Worm (Caenorhabditis elegans): ENCODE measurements around the gene catp-8.
"Not testable (repeated sequence)": the region's sequence is repeated elsewhere in the genome, so short reads cannot be mapped to it uniquely, and the experiment has no call there.

The catp-8 gene

ce11 chrIV:11497312-11497711 is 18.3 kb upstream of the catp-8 start:
- TF ChIP-seq madf-6 (GFP tag; IDR thresholded peaks at IDR 0.05) (peak; percentile 55; the same call in 1 of the 2 replicates), rcor-1 (GFP tag; IDR thresholded peaks at IDR 0.05) (0 out of 2 replicates have a peak, but pooled peaks have one; percentile 6), rpc-1 (tag; optimal IDR thresholded peaks at IDR 0.05) (peak; percentile 58), tbp1 (GFP tag; optimal IDR thresholded peaks at IDR 0.05) (peak; percentile 82), F33H1.4 (GFP tag; IDR thresholded peaks at IDR 0.05) (0 out of 2 replicates have a peak, but pooled peaks have one; percentile 12), madf-3 (GFP tag; IDR thresholded peaks at IDR 0.05) (0 out of 2 replicates have a peak, but pooled peaks have one; percentile 24), nfyb-1 (GFP tag; IDR thresholded peaks at IDR 0.05) (0 out of 2 replicates have a peak, but pooled peaks have one; percentile 34), B0261.1 (tag; optimal IDR thresholded peaks at IDR 0.05) (peak; percentile 3), lin-26 (GFP tag; IDR thresholded peaks at IDR 0.05) (peak; percentile 72)
- TF ChIP-seq rpc-1 (optimal IDR thresholded peaks at IDR 0.05) = not testable (repeated sequence)

ce11 chrIV:11494924-11495323 is 15.9 kb upstream of the catp-8 start:
- TF ChIP-seq nhr-120 (GFP tag; IDR thresholded peaks at IDR 0.05) (no peak), tbx-9 (tag; optimal IDR thresholded peaks at IDR 0.05; ENCODE audit: borderline replicate concordance) (no peak), hmg-20 (GFP tag; IDR thresholded peaks at IDR 0.05) (no peak), nhr-27 (tag; optimal IDR thresholded peaks at IDR 0.05) (no peak), zim-3 (tag; optimal IDR thresholded peaks at IDR 0.05) (no peak), lin-35 (GFP tag; optimal IDR thresholded peaks at IDR 0.05) (peak in 1 of 3 experiments; percentile 5), egrh-3 (GFP tag; IDR thresholded peaks at IDR 0.05) (no peak), ceh-91 (GFP tag; IDR thresholded peaks at IDR 0.05) (no peak), lin-26 (GFP tag; IDR thresholded peaks at IDR 0.05) (no peak), hlh-12 (tag; optimal IDR thresholded peaks at IDR 0.05) (no peak), T26A5.8 (tag; optimal IDR thresholded peaks at IDR 0.05) (no peak), F10E7.11 (tag; optimal IDR thresholded peaks at IDR 0.05) (no peak), atf-7 (tag; optimal IDR thresholded peaks at IDR 0.05) (no peak), snpc-1.3 (tag; optimal IDR thresholded peaks at IDR 0.05; ENCODE audit: insufficient read depth) (no peak), aptf-2 (GFP tag; conservative IDR thresholded peaks at IDR 0.05) (no peak), lin-40 (tag; optimal IDR thresholded peaks at IDR 0.05) (peak; percentile 18), F23B12.7 (tag; optimal IDR thresholded peaks at IDR 0.05; ENCODE audit: insufficient read depth) (no peak), F52B5.7 (tag; optimal IDR thresholded peaks at IDR 0.05) (no peak), lsy-27 (tag; optimal IDR thresholded peaks at IDR 0.05; ENCODE audit: borderline replicate concordance, insufficient read depth) (no peak), sdz-38 (tag; optimal IDR thresholded peaks at IDR 0.05) (no peak), hmg-1.2 (GFP tag; IDR thresholded peaks at IDR 0.05) (peak; percentile 18; the same call in 1 of the 2 replicates), F22D6.2 (tag; optimal IDR thresholded peaks at IDR 0.05) (no peak)

ce11 chrIV:11493899-11494298 is 14.8 kb upstream of the catp-8 start:
- TF ChIP-seq ztf-6 (GFP tag; IDR thresholded peaks at IDR 0.05) (no peak), fkh-3 (tag; optimal IDR thresholded peaks at IDR 0.05) (no peak), B0261.1 (tag; optimal IDR thresholded peaks at IDR 0.05) (no peak), athp-1 (tag; optimal IDR thresholded peaks at IDR 0.05) (no peak), snpc-1.3 (tag; optimal IDR thresholded peaks at IDR 0.05; ENCODE audit: insufficient read depth) (no peak)

- TF ChIP-seq ceh-40 (GFP tag; IDR thresholded peaks at IDR 0.05) (no peak), nhr-90 (tag; optimal IDR thresholded peaks at IDR 0.05) (no peak), ceh-27 (GFP tag; optimal IDR thresholded peaks at IDR 0.05) (no peak), hlh-26 (GFP tag; conservative IDR thresholded peaks at IDR 0.05) (no peak), ceh-100 (GFP tag; IDR thresholded peaks at IDR 0.05) (no peak), dox-1 (GFP tag; IDR thresholded peaks at IDR 0.05) (no peak), madf-8 (GFP tag; conservative IDR thresholded peaks at IDR 0.05) (no peak), egl-18 (GFP tag; IDR thresholded peaks at IDR 0.05) (no peak), snpc-3.4 (tag; optimal IDR thresholded peaks at IDR 0.05) (no peak), xnd-1 (tag; optimal IDR thresholded peaks at IDR 0.05) (no peak), ets-4 (GFP tag; optimal IDR thresholded peaks at IDR 0.05) (no peak), egrh-3 (GFP tag; IDR thresholded peaks at IDR 0.05) (no peak)
Observed at ce11 chrIV:11492345-11492744, 13.3 kb upstream of the catp-8 start.

All from whole organism, young adult.